Fruit fly (Drosophila melanogaster) whole organism, embryonic: ENCODE measurements around the gene Nmdar2.

ENCODE experiments used
- Blimp-1 ChIP-seq: fragments of 200-800 bp; sonication (Bioruptor generic); optimal IDR thresholded peaks from 3 replicates; lab custom pipeline; 2018; ENCODE audit warnings: missing biosample characterization, missing genetic modification characterization, mild to moderate bottlenecking, moderate library complexity, missing genetic modification reagents
- CG10147 ChIP-seq: fragments of 200-800 bp; sonication (Bioruptor generic); optimal IDR thresholded peaks from 2 replicates; lab custom pipeline; 2019; ENCODE audit warnings: missing biosample characterization, mild to moderate bottlenecking, missing genetic modification characterization, moderate library complexity
- CG11247 ChIP-seq: fragments of 200-800 bp; sonication (Bioruptor generic); IDR thresholded peaks from 2 replicates; pipeline ENCODE4 v1.3.6; 2022; ENCODE audit warnings: missing biosample characterization, missing genetic modification characterization
- CG13424 ChIP-seq: fragments of 200-800 bp; sonication (Bioruptor generic); optimal IDR thresholded peaks from 2 replicates; lab custom pipeline; 2019; ENCODE audit warnings: missing biosample characterization, mild to moderate bottlenecking, missing genetic modification characterization, moderate library complexity
- CG13624 ChIP-seq: fragments of 200-800 bp; sonication (Bioruptor generic); optimal IDR thresholded peaks from 2 replicates; lab custom pipeline; 2016; ENCODE audit warnings: missing biosample characterization, missing genetic modification characterization
- CG13775 ChIP-seq: fragments of 200-800 bp; sonication (Bioruptor generic); optimal IDR thresholded peaks from 3 replicates; lab custom pipeline; 2017; ENCODE audit warnings: missing biosample characterization, mild to moderate bottlenecking, missing genetic modification characterization
- CG13894 ChIP-seq: fragments of 200-800 bp; sonication (Bioruptor generic); optimal IDR thresholded peaks from 3 replicates; lab custom pipeline; 2018; ENCODE audit warnings: missing biosample characterization, mild to moderate bottlenecking, missing genetic modification characterization, moderate library complexity
- CG15479 ChIP-seq: fragments of 200-800 bp; sonication (Bioruptor generic); optimal IDR thresholded peaks from 3 replicates; lab custom pipeline; 2019; ENCODE audit warnings: missing biosample characterization, mild to moderate bottlenecking, missing genetic modification characterization, moderate library complexity
- CG2120 ChIP-seq: fragments of 200-800 bp; sonication (Bioruptor generic); optimal IDR thresholded peaks from 3 replicates; lab custom pipeline; 2016; ENCODE audit warnings: missing biosample characterization, missing genetic modification characterization
- CG31224 ChIP-seq: fragments of 200-800 bp; sonication (Bioruptor generic); IDR thresholded peaks from 2 replicates; pipeline ENCODE4 v1.3.6; 2022; ENCODE audit warnings: missing biosample characterization, missing genetic modification characterization
- CG32532 ChIP-seq: fragments of 200-800 bp; sonication (Bioruptor generic); IDR thresholded peaks from 2 replicates; pipeline ENCODE4 v1.3.6; 2022; ENCODE audit warnings: missing biosample characterization, missing genetic modification characterization
- CG33213 ChIP-seq: fragments of 200-800 bp; sonication (Bioruptor generic); optimal IDR thresholded peaks from 3 replicates; lab custom pipeline; 2016; ENCODE audit warnings: missing biosample characterization, missing genetic modification characterization
- CG34376 ChIP-seq: fragments of 200-800 bp; sonication (Bioruptor generic); optimal IDR thresholded peaks from 2 replicates; lab custom pipeline; 2018; ENCODE audit warnings: missing biosample characterization, mild to moderate bottlenecking, missing genetic modification characterization
- CG42726 ChIP-seq: fragments of 200-800 bp; sonication (Bioruptor generic); IDR thresholded peaks from 2 replicates; pipeline ENCODE4 v1.3.6; 2022; ENCODE audit warnings: missing biosample characterization, missing genetic modification characterization; ENCODE audit not compliant: partially characterized antibody
- CG4282 ChIP-seq: fragments of 200-800 bp; sonication (Bioruptor generic); optimal IDR thresholded peaks from 2 replicates; lab custom pipeline; 2016; ENCODE audit warnings: missing biosample characterization, missing genetic modification characterization
- CG4328 ChIP-seq: fragments of 200-800 bp; sonication (Bioruptor generic); optimal IDR thresholded peaks from 3 replicates; lab custom pipeline; 2017; ENCODE audit warnings: missing biosample characterization, missing genetic modification reagents, missing genetic modification characterization
- CG4404 ChIP-seq: fragments of 200-800 bp; sonication (Bioruptor generic); IDR thresholded peaks from 2 replicates; pipeline ENCODE4 v1.3.6; 2022; ENCODE audit warnings: missing biosample characterization, missing genetic modification characterization
- CG5180 ChIP-seq: fragments of 200-800 bp; sonication (Bioruptor generic); optimal IDR thresholded peaks from 3 replicates; lab custom pipeline; 2017; ENCODE audit warnings: missing biosample characterization, missing genetic modification characterization, mild to moderate bottlenecking, moderate library complexity, missing genetic modification reagents
- CG6654 ChIP-seq: fragments of 200-800 bp; sonication (Bioruptor generic); optimal IDR thresholded peaks from 2 replicates; lab custom pipeline; 2017; ENCODE audit warnings: missing biosample characterization, mild to moderate bottlenecking, missing genetic modification characterization
- CG6813 ChIP-seq: fragments of 200-800 bp; sonication (Bioruptor generic); optimal IDR thresholded peaks from 2 replicates; lab custom pipeline; 2017; ENCODE audit warnings: missing biosample characterization, missing genetic modification characterization, mild to moderate bottlenecking, moderate library complexity, missing genetic modification reagents
- CG7963 ChIP-seq: fragments of 200-800 bp; sonication (Bioruptor generic); IDR thresholded peaks from 3 replicates; pipeline ENCODE4 v1.3.6; 2022; ENCODE audit warnings: missing biosample characterization, missing genetic modification characterization; ENCODE audit not compliant: partially characterized antibody
- CHES-1-like ChIP-seq: fragments of 200-800 bp; sonication (Bioruptor generic); optimal IDR thresholded peaks from 2 replicates; lab custom pipeline; 2016; ENCODE audit warnings: missing biosample characterization, missing genetic modification characterization
- CTCF ChIP-seq: fragments of 200-800 bp; sonication (Bioruptor generic); optimal IDR thresholded peaks from 2 replicates; lab custom pipeline; 2017; ENCODE audit warnings: missing biosample characterization, mild to moderate bottlenecking, missing genetic modification characterization, moderate library complexity
- Dek ChIP-seq: fragments of 200-800 bp; sonication (Bioruptor generic); optimal IDR thresholded peaks from 3 replicates; lab custom pipeline; 2019; ENCODE audit warnings: missing biosample characterization, mild to moderate bottlenecking, missing genetic modification characterization, moderate library complexity
- Elba2 ChIP-seq: fragments of 200-800 bp; sonication (Bioruptor generic); optimal IDR thresholded peaks from 3 replicates; lab custom pipeline; 2016; ENCODE audit warnings: missing biosample characterization, missing genetic modification characterization
- Hr3 ChIP-seq: fragments of 200-800 bp; sonication (Bioruptor generic); optimal IDR thresholded peaks from 3 replicates; lab custom pipeline; 2016; ENCODE audit warnings: missing biosample characterization, missing genetic modification characterization
- Lhr ChIP-seq: fragments of 200-800 bp; sonication (Bioruptor generic); optimal IDR thresholded peaks from 3 replicates; lab custom pipeline; 2017; ENCODE audit warnings: mild to moderate bottlenecking, missing biosample characterization, missing genetic modification reagents, missing genetic modification characterization
- Mrtf ChIP-seq: fragments of 200-800 bp; sonication (Bioruptor generic); IDR thresholded peaks from 3 replicates; pipeline ENCODE4 v1.3.6; 2022; ENCODE audit warnings: missing biosample characterization, missing genetic modification characterization
- NfI ChIP-seq: fragments of 200-800 bp; sonication (Bioruptor generic); optimal IDR thresholded peaks from 3 replicates; lab custom pipeline; 2018; ENCODE audit warnings: missing biosample characterization, mild to moderate bottlenecking, missing genetic modification characterization, moderate library complexity
- Opbp ChIP-seq: fragments of 200-800 bp; sonication (Bioruptor generic); IDR thresholded peaks from 3 replicates; pipeline ENCODE4 v1.3.6; 2022; ENCODE audit warnings: missing biosample characterization, missing genetic modification characterization; ENCODE audit not compliant: partially characterized antibody
- Rfx ChIP-seq: fragments of 200-800 bp; sonication (Bioruptor generic); IDR thresholded peaks from 2 replicates; pipeline ENCODE4 v1.3.6; 2022; ENCODE audit warnings: missing biosample characterization, missing genetic modification characterization
- Side ChIP-seq: fragments of 200-800 bp; sonication (Bioruptor generic); optimal IDR thresholded peaks from 2 replicates; lab custom pipeline; 2016; ENCODE audit warnings: missing biosample characterization, missing genetic modification characterization
- Ssrp ChIP-seq: fragments of 200-800 bp; sonication (Bioruptor generic); optimal IDR thresholded peaks from 2 replicates; lab custom pipeline; 2018; ENCODE audit warnings: missing biosample characterization, mild to moderate bottlenecking, missing genetic modification characterization, moderate library complexity
- az2 ChIP-seq: fragments of 200-800 bp; sonication (Bioruptor generic); optimal IDR thresholded peaks from 3 replicates; lab custom pipeline; 2016; ENCODE audit warnings: missing biosample characterization, missing genetic modification characterization
- bsh ChIP-seq, 2 experiments: fragments of 200-800 bp; sonication (Bioruptor generic); optimal IDR thresholded peaks; 2 replicates each; lab custom pipeline; 2017 to 2018; ENCODE audit warnings: mild to moderate bottlenecking in 2 of 2, missing biosample characterization in 2 of 2, missing genetic modification characterization in 2 of 2, moderate library complexity in 1 of 2
- chm ChIP-seq: fragments of 200-800 bp; sonication (Bioruptor generic); IDR thresholded peaks from 2 replicates; pipeline ENCODE4 v1.3.6; 2022; ENCODE audit warnings: missing biosample characterization, missing genetic modification characterization
- dmrt99B ChIP-seq: fragments of 200-800 bp; sonication (Bioruptor generic); optimal IDR thresholded peaks from 2 replicates; lab custom pipeline; 2018; ENCODE audit warnings: missing biosample characterization, mild to moderate bottlenecking, missing genetic modification characterization, moderate library complexity
- ewg ChIP-seq: fragments of 200-800 bp; sonication (Bioruptor generic); optimal IDR thresholded peaks from 3 replicates; lab custom pipeline; 2017; ENCODE audit warnings: mild to moderate bottlenecking, missing biosample characterization, missing genetic modification reagents, missing genetic modification characterization
- gce ChIP-seq: fragments of 200-800 bp; sonication (Bioruptor generic); IDR thresholded peaks from 3 replicates; pipeline ENCODE4 v1.3.6; 2022; ENCODE audit warnings: missing biosample characterization, missing genetic modification characterization
- hbn ChIP-seq: fragments of 200-800 bp; sonication (Bioruptor generic); IDR thresholded peaks from 2 replicates; pipeline ENCODE4 v1.3.6; 2022; ENCODE audit warnings: missing biosample characterization, missing genetic modification characterization; ENCODE audit not compliant: partially characterized antibody
- ind ChIP-seq: fragments of 200-800 bp; sonication (Bioruptor generic); optimal IDR thresholded peaks from 3 replicates; lab custom pipeline; 2016; ENCODE audit warnings: missing biosample characterization, missing genetic modification characterization
- klu ChIP-seq: fragments of 200-800 bp; sonication (Bioruptor generic); IDR thresholded peaks from 2 replicates; pipeline ENCODE4 v1.3.6; 2022; ENCODE audit warnings: missing biosample characterization, missing genetic modification characterization
- lov ChIP-seq, 2 experiments: fragments of 200-800 bp in 1 of 2; fragments of >200 bp in 1 of 2; sonication (Bioruptor generic) in 1 of 2; IDR thresholded peaks in 1 of 2; optimal IDR thresholded peaks in 1 of 2; 2 replicates in 1 of 2; 3 replicates in 1 of 2; pipeline versions ENCODE4 v1.3.6 to Lab custom; 2017 to 2022; ENCODE audit warnings: missing biosample characterization in 1 of 2, missing genetic modification characterization in 1 of 2
- luna ChIP-seq: fragments of 200-800 bp; sonication (Bioruptor generic); optimal IDR thresholded peaks from 2 replicates; lab custom pipeline; 2016; ENCODE audit warnings: missing biosample characterization, missing genetic modification characterization
- mirr ChIP-seq: fragments of 200-800 bp; sonication (Bioruptor generic); optimal IDR thresholded peaks from 3 replicates; lab custom pipeline; 2018; ENCODE audit warnings: missing biosample characterization, mild to moderate bottlenecking, missing genetic modification characterization
- pho ChIP-seq: fragments of 200-800 bp; sonication (Bioruptor generic); optimal IDR thresholded peaks from 2 replicates; lab custom pipeline; 2016; ENCODE audit warnings: missing biosample characterization, missing genetic modification characterization
- slbo ChIP-seq: fragments of 200-800 bp; sonication (Bioruptor generic); IDR thresholded peaks from 2 replicates; pipeline ENCODE4 v1.3.6; 2022; ENCODE audit warnings: missing biosample characterization, missing genetic modification characterization
- sug ChIP-seq: fragments of 200-800 bp; optimal IDR thresholded peaks from 2 replicates; lab custom pipeline; 2019; ENCODE audit warnings: missing biosample characterization, mild to moderate bottlenecking, missing genetic modification characterization, moderate library complexity
- unc-4 ChIP-seq: fragments of 200-800 bp; sonication (Bioruptor generic); IDR thresholded peaks from 2 replicates; pipeline ENCODE4 v1.3.6; 2022; ENCODE audit warnings: missing biosample characterization, missing genetic modification characterization; ENCODE audit not compliant: partially characterized antibody
- z ChIP-seq: fragments of 200-800 bp; sonication (Bioruptor generic); IDR thresholded peaks from 3 replicates; pipeline ENCODE4 v1.3.6; 2022; ENCODE audit warnings: missing biosample characterization, missing genetic modification characterization

The Nmdar2 gene

DNA sequence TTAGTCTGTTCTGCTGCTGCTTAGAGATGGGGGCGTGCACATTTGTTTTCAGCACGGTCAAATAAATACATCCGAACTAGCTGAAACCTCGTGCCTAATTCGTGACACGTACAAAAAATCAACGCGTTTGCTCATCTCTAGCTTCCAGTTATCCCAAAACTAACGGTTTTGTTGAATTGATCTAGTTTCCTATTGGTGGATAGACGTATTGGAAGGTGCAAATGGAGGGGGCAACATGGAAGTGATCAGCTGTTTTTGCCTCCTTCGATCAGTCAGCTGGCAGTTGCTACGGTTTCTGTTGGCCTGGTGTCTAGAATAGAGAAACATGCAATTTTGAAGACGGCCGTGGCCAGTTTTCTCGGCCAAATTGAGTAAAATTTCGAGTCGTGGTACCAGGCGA, 10.0 kb upstream of the Nmdar2 start:
- TF ChIP-seq CG11247 (GFP tag; lab: Robert Waterston, UW): peak; percentile 55
- TF ChIP-seq CG6654 (GFP tag; lab: Kevin White, UChicago): no peak
- TF ChIP-seq ewg (GFP tag; lab: Kevin White, UChicago): no peak
- peak; percentile 49 for TF ChIP-seq CG10147 (GFP tag; lab: Kevin White, UChicago)
- peak; percentile 95 for TF ChIP-seq Elba2 (GFP tag; lab: Kevin White, UChicago)
- TF ChIP-seq CTCF (GFP tag; lab: Kevin White, UChicago): no peak
- TF ChIP-seq CG13775: peak; percentile 40
- peak; percentile 37; the same call in 1 of the 2 replicates for TF ChIP-seq CG32532 (GFP tag; lab: Robert Waterston, UW)
- TF ChIP-seq CG7963 (GFP tag; lab: Robert Waterston, UW): peak; percentile 76
- TF ChIP-seq z (GFP tag; lab: Robert Waterston, UW): no peak
- peak; percentile 2 for TF ChIP-seq Ssrp (tag; lab: Kevin White, UChicago)
- peak; percentile 35 for TF ChIP-seq CG13624 (GFP tag; lab: Kevin White, UChicago)
- TF ChIP-seq CG13424 (tag; lab: Kevin White, UChicago): peak; percentile 7
- TF ChIP-seq CHES-1-like (GFP tag; lab: Kevin White, UChicago): peak; percentile 42
- peak; percentile 3 for TF ChIP-seq CG4282 (GFP tag; lab: Kevin White, UChicago)
- peak; percentile 44 for TF ChIP-seq Dek
- peak; percentile 12 for TF ChIP-seq ind
- peak in 1 of 2 experiments; percentile 25 for TF ChIP-seq bsh (GFP tag; optimal IDR thresholded peaks at IDR 0.05; lab: Kevin White, UChicago)
- peak; percentile 83 for TF ChIP-seq CG42726
- peak; percentile 49 for TF ChIP-seq sug (tag; lab: Kevin White, UChicago)
- no peak for TF ChIP-seq luna (GFP tag; lab: Kevin White, UChicago)
- peak; percentile 16 for TF ChIP-seq Hr3 (GFP tag; lab: Kevin White, UChicago)
- no peak for TF ChIP-seq CG15479 (GFP tag; lab: Kevin White, UChicago)
- no peak for TF ChIP-seq gce (GFP tag; lab: Robert Waterston, UW)
- TF ChIP-seq CG34376 (GFP tag; lab: Kevin White, UChicago): peak; percentile 55
- TF ChIP-seq pho (GFP tag; lab: Kevin White, UChicago): peak; percentile 22
- TF ChIP-seq CG33213 (GFP tag; lab: Kevin White, UChicago): peak; percentile 35
- peak; percentile 96 for TF ChIP-seq hbn (GFP tag; lab: Robert Waterston, UW)
- peak; percentile 14 for TF ChIP-seq NfI (GFP tag; lab: Kevin White, UChicago)
- TF ChIP-seq Rfx (GFP tag; lab: Robert Waterston, UW): peak; percentile 78
- no peak for TF ChIP-seq CG5180 (GFP tag; lab: Kevin White, UChicago)
- TF ChIP-seq Side (GFP tag; lab: Kevin White, UChicago): peak; percentile 3
- TF ChIP-seq CG6813: peak; percentile 42
- TF ChIP-seq Mrtf (GFP tag; lab: Robert Waterston, UW): peak; percentile 22; the same call in 1 of the 3 replicates
- no peak for TF ChIP-seq lov (optimal IDR thresholded peaks at IDR 0.05; lab: Kevin White, UChicago)
- no peak for TF ChIP-seq lov (GFP tag; IDR thresholded peaks at IDR 0.05; lab: Robert Waterston, UW)
- TF ChIP-seq dmrt99B (tag; lab: Kevin White, UChicago): peak; percentile 28
- peak; percentile 28 for TF ChIP-seq CG4328
- TF ChIP-seq Blimp-1 (GFP tag; lab: Kevin White, UChicago): peak; percentile 22
- peak; percentile 62; the same call in 1 of the 2 replicates for TF ChIP-seq slbo (GFP tag; lab: Robert Waterston, UW)
- TF ChIP-seq Lhr (GFP tag; lab: Kevin White, UChicago): peak; percentile 62
- no peak for TF ChIP-seq CG4404
- peak; percentile 57; the same call in 1 of the 2 replicates for TF ChIP-seq chm (GFP tag; lab: Robert Waterston, UW)
- peak; percentile 34 for TF ChIP-seq az2 (GFP tag; lab: Kevin White, UChicago)
- peak; percentile 93; the same call in 2 of the 3 replicates for TF ChIP-seq Opbp (GFP tag; lab: Robert Waterston, UW)
- TF ChIP-seq CG2120 (GFP tag; lab: Kevin White, UChicago): peak; percentile 62
- peak; percentile 99 for TF ChIP-seq CG31224 (GFP tag; lab: Robert Waterston, UW)
- no peak for TF ChIP-seq klu
- TF ChIP-seq unc-4 (GFP tag; lab: Robert Waterston, UW): peak; percentile 88
- peak; percentile 29 for TF ChIP-seq mirr (GFP tag; lab: Kevin White, UChicago)
- TF ChIP-seq CG13894 (tag; lab: Kevin White, UChicago): peak; percentile 73
